Fruit fly (Drosophila melanogaster): Measurements from ENCODE around the gene Flo2.

Gene Flo2

DNA sequence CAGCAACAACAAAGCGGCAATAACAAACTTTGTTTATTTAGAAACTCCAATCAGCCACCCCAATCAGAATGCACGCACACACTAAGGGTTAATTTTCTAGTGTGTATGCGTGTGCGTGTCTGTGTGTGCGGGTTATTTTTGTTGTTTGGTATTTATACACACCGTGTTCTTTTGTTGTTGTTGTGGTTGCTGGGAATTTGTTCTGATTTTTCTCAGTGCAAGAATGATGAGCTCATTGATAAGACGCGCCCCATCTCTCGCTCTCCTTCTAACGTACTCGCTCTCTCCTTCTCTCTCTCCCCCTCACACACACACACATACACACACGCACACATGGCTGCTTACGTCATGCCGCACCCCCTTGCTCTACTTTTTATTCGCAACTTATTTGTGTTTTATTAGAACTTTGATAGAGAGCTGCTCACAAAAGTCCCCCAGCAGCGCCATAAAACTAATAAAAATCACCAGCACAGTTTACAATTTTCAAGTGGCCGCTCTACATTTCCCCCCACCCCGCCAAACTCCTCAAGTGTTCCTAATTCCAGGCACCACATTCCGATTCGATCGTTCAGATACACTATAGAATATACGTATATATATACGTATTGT lies 667 bp downstream of the Flo2 start (continued):
- TF ChIP-seq fd96Cb (tag; optimal IDR thresholded peaks at IDR 0.05) (no peak), lmd (GFP tag; IDR thresholded peaks at IDR 0.05) (peak; percentile 54; the same call in 1 of the 2 replicates), Bdp1 (GFP tag; optimal IDR thresholded peaks at IDR 0.05) (peak; percentile 30), CG7839 (tag; optimal IDR thresholded peaks at IDR 0.05) (peak; percentile 38), knrl (GFP tag; IDR thresholded peaks at IDR 0.05; ENCODE audit: partially characterized antibody) (no peak), bcd (GFP tag; optimal IDR thresholded peaks at IDR 0.05) (peak; percentile 46), az2 (GFP tag; optimal IDR thresholded peaks at IDR 0.05) (peak; percentile 15), Aef1 (GFP tag; IDR thresholded peaks at IDR 0.05) (peak; percentile 71), CG18476 (GFP tag; optimal IDR thresholded peaks at IDR 0.05) (no peak), CG17186 (GFP tag; optimal IDR thresholded peaks at IDR 0.05) (no peak), Hr78 (GFP tag; optimal IDR thresholded peaks at IDR 0.05) (no peak), Hmr (GFP tag; optimal IDR thresholded peaks at IDR 0.05) (peak; percentile 65), CG14667 (GFP tag; IDR thresholded peaks at IDR 0.05) (peak; percentile 41; the same call in 1 of the 2 replicates), CG17612 (GFP tag; IDR thresholded peaks at IDR 0.05) (no peak), CkIIα-i1 (GFP tag; IDR thresholded peaks at IDR 0.05) (no peak), gcm (GFP tag; optimal IDR thresholded peaks at IDR 0.05) (peak; percentile 32), Abd-B (GFP tag; optimal IDR thresholded peaks at IDR 0.05) (no peak), sd (tag; optimal IDR thresholded peaks at IDR 0.05) (peak; percentile 88), CG11696 (GFP tag; IDR thresholded peaks at IDR 0.05) (no peak), CG16779 (GFP tag; IDR thresholded peaks at IDR 0.05) (0 out of 2 replicates have a peak, but pooled peaks have one; percentile 53), Atf3 (GFP tag; optimal IDR thresholded peaks at IDR 0.05) (peak; percentile 88), Lhr (GFP tag; optimal IDR thresholded peaks at IDR 0.05) (no peak), mirr (GFP tag; optimal IDR thresholded peaks at IDR 0.05) (peak; percentile 26), CG4404 (GFP tag; IDR thresholded peaks at IDR 0.05) (no peak), CG10209 (GFP tag; optimal IDR thresholded peaks at IDR 0.05) (peak; percentile 33), grau (tag; optimal IDR thresholded peaks at IDR 0.05) (peak; percentile 50), CG7928 (GFP tag; optimal IDR thresholded peaks at IDR 0.05) (no peak), fru (optimal IDR thresholded peaks at IDR 0.05) (no peak), CG4820 (GFP tag; optimal IDR thresholded peaks at IDR 0.05) (peak; percentile 3), Dp (GFP tag; optimal IDR thresholded peaks at IDR 0.05) (no peak), CG30431 (GFP tag; optimal IDR thresholded peaks at IDR 0.05) (peak; percentile 25), CG7357 (GFP tag; IDR thresholded peaks at IDR 0.05) (no peak), ems (GFP tag; optimal IDR thresholded peaks at IDR 0.05) (peak; percentile 24), CG32767 (GFP tag; IDR thresholded peaks at IDR 0.05) (peak; percentile 48; the same call in 1 of the 2 replicates), CrebB (tag; optimal IDR thresholded peaks at IDR 0.05) (peak; percentile 23), mld (GFP tag; IDR thresholded peaks at IDR 0.05; ENCODE audit: partially characterized antibody) (no peak), disco-r (GFP tag; optimal IDR thresholded peaks at IDR 0.05) (no peak), CoRest (tag; optimal IDR thresholded peaks at IDR 0.05) (no peak), inv (GFP tag; IDR thresholded peaks at IDR 0.05; ENCODE audit: partially characterized antibody) (no peak), pho (GFP tag; optimal IDR thresholded peaks at IDR 0.05) (peak; percentile 74), CG3726 (GFP tag; IDR thresholded peaks at IDR 0.05) (no peak), dmrt99B (tag; optimal IDR thresholded peaks at IDR 0.05) (peak; percentile 30), Oli (tag; optimal IDR thresholded peaks at IDR 0.05) (peak; percentile 36), so (GFP tag; IDR thresholded peaks at IDR 0.05) (0 out of 3 replicates have a peak, but pooled peaks have one; percentile 26), ara (GFP tag; IDR thresholded peaks at IDR 0.05) (peak; percentile 26; the same call in 1 of the 2 replicates), gfzf (GFP tag; optimal IDR thresholded peaks at IDR 0.05) (no peak), sug (tag; optimal IDR thresholded peaks at IDR 0.05) (peak; percentile 99), CG2712 (tag; optimal IDR thresholded peaks at IDR 0.05) (peak; percentile 39), vfl (GFP tag; optimal IDR thresholded peaks at IDR 0.05) (no peak), ap (GFP tag; IDR thresholded peaks at IDR 0.05) (no peak)
